Fruit fly (Drosophila melanogaster) whole organism, embryonic: ENCODE data around the gene lilli.

Experiments used
- Atf-2 ChIP-seq: fragments of 200-800 bp; sonication (Bioruptor generic); optimal IDR thresholded peaks from 2 replicates; lab custom pipeline; 2016; ENCODE audit warnings: missing biosample characterization, missing genetic modification characterization
- Atf6 ChIP-seq: fragments of 200-800 bp; sonication (Bioruptor generic); IDR thresholded peaks from 2 replicates; pipeline ENCODE4 v1.3.6; 2022; ENCODE audit warnings: missing biosample characterization, missing genetic modification characterization
- BtbVII ChIP-seq: fragments of 200-800 bp; sonication (Bioruptor generic); optimal IDR thresholded peaks from 3 replicates; lab custom pipeline; 2017; ENCODE audit warnings: missing biosample characterization, mild to moderate bottlenecking, missing genetic modification characterization
- CG13624 ChIP-seq: fragments of 200-800 bp; sonication (Bioruptor generic); optimal IDR thresholded peaks from 2 replicates; lab custom pipeline; 2016; ENCODE audit warnings: missing biosample characterization, missing genetic modification characterization
- CG14860 ChIP-seq: fragments of 200-800 bp; sonication (Bioruptor generic); IDR thresholded peaks from 3 replicates; pipeline ENCODE4 v1.3.6; 2022; ENCODE audit warnings: missing biosample characterization, missing genetic modification characterization; ENCODE audit not compliant: partially characterized antibody
- CG18476 ChIP-seq: fragments of 200-800 bp; sonication (Bioruptor generic); optimal IDR thresholded peaks from 2 replicates; lab custom pipeline; 2016; ENCODE audit warnings: missing biosample characterization, mild to moderate bottlenecking, missing genetic modification characterization
- CG3163 ChIP-seq: fragments of 200-800 bp; sonication (Bioruptor generic); optimal IDR thresholded peaks from 3 replicates; lab custom pipeline; 2016; ENCODE audit warnings: missing biosample characterization, missing genetic modification characterization
- CG32767 ChIP-seq: fragments of 200-800 bp; sonication (Bioruptor generic); IDR thresholded peaks from 2 replicates; pipeline ENCODE4 v1.3.6; 2022; ENCODE audit warnings: missing biosample characterization, missing genetic modification characterization
- CG4404 ChIP-seq: fragments of 200-800 bp; sonication (Bioruptor generic); IDR thresholded peaks from 2 replicates; pipeline ENCODE4 v1.3.6; 2022; ENCODE audit warnings: missing biosample characterization, missing genetic modification characterization
- CG6272 ChIP-seq: fragments of 200-800 bp; sonication (Bioruptor generic); IDR thresholded peaks from 2 replicates; pipeline ENCODE4 v1.3.6; 2022; ENCODE audit warnings: missing biosample characterization, missing genetic modification characterization
- CG8281 ChIP-seq: fragments of 200-800 bp; sonication (Bioruptor generic); optimal IDR thresholded peaks from 2 replicates; lab custom pipeline; 2018; ENCODE audit warnings: missing biosample characterization, mild to moderate bottlenecking, missing genetic modification characterization, moderate library complexity
- CG9437 ChIP-seq: fragments of 200-800 bp; sonication (Bioruptor generic); optimal IDR thresholded peaks from 2 replicates; lab custom pipeline; 2018; ENCODE audit warnings: missing biosample characterization, mild to moderate bottlenecking, missing genetic modification characterization
- CG9797 ChIP-seq: fragments of 200-800 bp; sonication (Bioruptor generic); optimal IDR thresholded peaks from 3 replicates; lab custom pipeline; 2018; ENCODE audit warnings: missing biosample characterization, mild to moderate bottlenecking, missing genetic modification characterization
- CG9817 ChIP-seq: fragments of 200-800 bp; sonication (Bioruptor generic); optimal IDR thresholded peaks from 2 replicates; lab custom pipeline; 2018; ENCODE audit warnings: missing biosample characterization, mild to moderate bottlenecking, missing genetic modification characterization, moderate library complexity
- CHES-1-like ChIP-seq: fragments of 200-800 bp; sonication (Bioruptor generic); optimal IDR thresholded peaks from 2 replicates; lab custom pipeline; 2016; ENCODE audit warnings: missing biosample characterization, missing genetic modification characterization
- D19B ChIP-seq: fragments of 200-800 bp; sonication (Bioruptor generic); optimal IDR thresholded peaks from 2 replicates; lab custom pipeline; 2017; ENCODE audit warnings: missing biosample characterization, mild to moderate bottlenecking, missing genetic modification characterization
- Dip3 ChIP-seq: fragments of 200-800 bp; sonication (Bioruptor generic); optimal IDR thresholded peaks from 3 replicates; lab custom pipeline; 2016; ENCODE audit warnings: missing biosample characterization, missing genetic modification characterization
- Dref ChIP-seq: fragments of 200-800 bp; sonication (Bioruptor generic); IDR thresholded peaks from 2 replicates; pipeline ENCODE4 v1.3.6; 2022; ENCODE audit warnings: missing biosample characterization, missing genetic modification characterization
- E2f1 ChIP-seq: fragments of 200-800 bp; sonication (Bioruptor generic); IDR thresholded peaks from 2 replicates; pipeline ENCODE4 v1.3.6; 2022; ENCODE audit warnings: missing biosample characterization, missing genetic modification characterization
- Ets65A ChIP-seq: fragments of 200-800 bp; sonication (Bioruptor generic); peaks from one replicate; lab custom pipeline; 2016; ENCODE audit warnings: missing biosample characterization, missing genetic modification characterization
- Ets97D ChIP-seq: fragments of 200-800 bp; sonication (Bioruptor generic); optimal IDR thresholded peaks from 3 replicates; lab custom pipeline; 2016; ENCODE audit warnings: missing biosample characterization, missing genetic modification characterization
- Fer2 ChIP-seq: fragments of 200-800 bp; sonication (Bioruptor generic); optimal IDR thresholded peaks from 2 replicates; lab custom pipeline; 2018; ENCODE audit warnings: missing biosample characterization, mild to moderate bottlenecking, missing genetic modification characterization, moderate library complexity
- GATAe ChIP-seq: fragments of 200-800 bp; sonication (Bioruptor generic); conservative IDR thresholded peaks from 2 replicates; pipeline ENCODE4 v1.3.6; 2022; ENCODE audit warnings: missing biosample characterization, missing genetic modification characterization
- HLHmδ ChIP-seq: fragments of 200-800 bp; sonication (Bioruptor generic); optimal IDR thresholded peaks from 2 replicates; lab custom pipeline; 2018; ENCODE audit warnings: missing biosample characterization, mild to moderate bottlenecking, missing genetic modification characterization, moderate library complexity
- Hmr ChIP-seq: fragments of 200-800 bp; sonication (Bioruptor generic); optimal IDR thresholded peaks from 3 replicates; lab custom pipeline; 2017; ENCODE audit warnings: mild to moderate bottlenecking, missing biosample characterization, missing genetic modification reagents, missing genetic modification characterization
- Nf-YB ChIP-seq: fragments of 200-800 bp; sonication (Bioruptor generic); optimal IDR thresholded peaks from 3 replicates; lab custom pipeline; 2019; ENCODE audit warnings: missing biosample characterization, mild to moderate bottlenecking, missing genetic modification characterization, moderate library complexity
- Pdp1 ChIP-seq, 2 experiments: fragments of 200-800 bp; sonication (Bioruptor generic); optimal IDR thresholded peaks; 3 replicates each; lab custom pipeline; 2016; ENCODE audit warnings: missing biosample characterization in 2 of 2, missing genetic modification characterization in 2 of 2, mild to moderate bottlenecking in 1 of 2, moderate library complexity in 1 of 2
- Scr ChIP-seq: fragments of 200-800 bp; sonication (Bioruptor generic); IDR thresholded peaks from 2 replicates; pipeline ENCODE4 v1.3.6; 2022; ENCODE audit warnings: missing biosample characterization, missing genetic modification characterization; ENCODE audit not compliant: partially characterized antibody
- Sin3A ChIP-seq: fragments of >200 bp; optimal IDR thresholded peaks from 2 replicates; lab custom pipeline; 2018
- Six4 ChIP-seq: fragments of 200-800 bp; sonication (Bioruptor generic); optimal IDR thresholded peaks from 2 replicates; lab custom pipeline; 2016; ENCODE audit warnings: missing biosample characterization, missing genetic modification characterization
- Taf1 ChIP-seq: fragments of 200-800 bp; sonication (Bioruptor generic); IDR thresholded peaks from 2 replicates; pipeline ENCODE4 v1.3.6; 2022; ENCODE audit warnings: missing biosample characterization, missing genetic modification characterization
- Usf ChIP-seq: fragments of 200-800 bp; sonication (Bioruptor generic); optimal IDR thresholded peaks from 2 replicates; lab custom pipeline; 2017; ENCODE audit warnings: missing genotype, missing biosample characterization, missing genetic modification characterization
- ap ChIP-seq: fragments of 200-800 bp; sonication (Bioruptor generic); IDR thresholded peaks from 2 replicates; pipeline ENCODE4 v1.3.6; 2022; ENCODE audit warnings: missing biosample characterization, missing genetic modification characterization
- ase ChIP-seq: fragments of 200-800 bp; sonication (Bioruptor generic); IDR thresholded peaks from 3 replicates; pipeline ENCODE4 v1.3.6; 2022; ENCODE audit warnings: missing biosample characterization, missing genetic modification characterization
- btn ChIP-seq: fragments of 200-800 bp; sonication (Bioruptor generic); optimal IDR thresholded peaks from 2 replicates; lab custom pipeline; 2016; ENCODE audit warnings: missing biosample characterization, missing genetic modification characterization
- cas ChIP-seq: fragments of 200-800 bp; sonication (Bioruptor generic); IDR thresholded peaks from 2 replicates; pipeline ENCODE4 v1.3.6; 2022; ENCODE audit warnings: missing biosample characterization, missing genetic modification characterization
- chif ChIP-seq, 2 experiments: fragments of 200-800 bp; sonication (Bioruptor generic); optimal IDR thresholded peaks; 3 replicates each; lab custom pipeline; 2016; ENCODE audit warnings: missing biosample characterization in 2 of 2, missing genetic modification characterization in 2 of 2
- fu2 ChIP-seq: fragments of 200-800 bp; sonication (Bioruptor generic); optimal IDR thresholded peaks from 2 replicates; lab custom pipeline; 2016; ENCODE audit warnings: missing biosample characterization, missing genetic modification characterization
- gcm2 ChIP-seq: fragments of 200-800 bp; sonication (Bioruptor generic); optimal IDR thresholded peaks from 2 replicates; lab custom pipeline; 2016; ENCODE audit warnings: missing biosample characterization, missing genetic modification characterization
- gsb-n ChIP-seq: fragments of 200-800 bp; sonication (Bioruptor generic); optimal IDR thresholded peaks from 3 replicates; lab custom pipeline; 2018; ENCODE audit warnings: missing biosample characterization, mild to moderate bottlenecking, missing genetic modification characterization
- ind ChIP-seq: fragments of 200-800 bp; sonication (Bioruptor generic); optimal IDR thresholded peaks from 3 replicates; lab custom pipeline; 2016; ENCODE audit warnings: missing biosample characterization, missing genetic modification characterization
- nmo ChIP-seq: fragments of 200-800 bp; sonication (Bioruptor generic); optimal IDR thresholded peaks from 2 replicates; lab custom pipeline; 2018; ENCODE audit warnings: missing biosample characterization, mild to moderate bottlenecking, missing genetic modification characterization, moderate library complexity
- onecut ChIP-seq: fragments of 200-800 bp; sonication (Bioruptor generic); IDR thresholded peaks from 2 replicates; pipeline ENCODE4 v1.3.6; 2022; ENCODE audit warnings: missing biosample characterization, missing genetic modification characterization
- otp ChIP-seq: fragments of 200-800 bp; sonication (Bioruptor generic); IDR thresholded peaks from 3 replicates; pipeline ENCODE4, ENCODE4 v1.3.6; 2022; ENCODE audit warnings: missing biosample characterization, missing genetic modification characterization
- pho ChIP-seq: fragments of 200-800 bp; sonication (Bioruptor generic); optimal IDR thresholded peaks from 2 replicates; lab custom pipeline; 2016; ENCODE audit warnings: missing biosample characterization, missing genetic modification characterization
- sens ChIP-seq: fragments of 200-800 bp; sonication (Bioruptor generic); peaks from one replicate; lab custom pipeline; 2016; ENCODE audit warnings: missing biosample characterization, missing genetic modification characterization
- seq ChIP-seq: fragments of 200-800 bp; sonication (Bioruptor generic); IDR thresholded peaks from 2 replicates; pipeline ENCODE4 v1.3.6; 2022; ENCODE audit warnings: missing biosample characterization, missing genetic modification characterization
- shn ChIP-seq: fragments of 200-800 bp; sonication (Bioruptor generic); optimal IDR thresholded peaks from 3 replicates; lab custom pipeline; 2016; ENCODE audit warnings: missing biosample characterization, missing genetic modification characterization
- so ChIP-seq: fragments of 200-800 bp; sonication (Bioruptor generic); IDR thresholded peaks from 3 replicates; pipeline ENCODE4 v1.3.6; 2022; ENCODE audit warnings: missing biosample characterization, missing genetic modification characterization
- stwl ChIP-seq: fragments of 200-800 bp; sonication (Bioruptor generic); optimal IDR thresholded peaks from 3 replicates; lab custom pipeline; 2018; ENCODE audit warnings: missing biosample characterization, mild to moderate bottlenecking, missing genetic modification characterization, moderate library complexity
- tx ChIP-seq: fragments of 200-800 bp; sonication (Bioruptor generic); optimal IDR thresholded peaks from 2 replicates; lab custom pipeline; 2016; ENCODE audit warnings: missing biosample characterization, missing genetic modification characterization
- zfh1 ChIP-seq: fragments of 200-800 bp; sonication (Bioruptor generic); IDR thresholded peaks from 3 replicates; pipeline ENCODE4 v1.3.6; 2022; ENCODE audit warnings: missing biosample characterization, missing genetic modification characterization

The lilli gene

DNA sequence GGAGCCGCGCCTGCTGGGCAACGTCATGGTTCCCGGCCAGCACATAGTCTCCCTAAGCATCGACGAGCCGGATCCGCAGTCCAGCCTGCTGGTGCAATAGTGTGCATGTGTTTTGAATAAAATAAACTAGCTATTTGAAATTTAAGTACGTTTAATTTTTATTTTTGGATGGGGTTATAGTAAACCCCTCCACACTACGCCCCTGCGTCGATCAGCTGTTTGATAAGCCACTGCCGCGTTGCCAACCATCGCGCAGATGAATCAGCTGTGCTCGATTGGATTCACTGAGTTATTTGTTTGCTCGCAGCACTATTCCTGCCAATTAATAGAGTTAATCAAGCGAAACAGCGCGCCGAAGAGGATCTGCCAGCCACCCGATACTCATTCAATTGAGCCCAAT, 6.9 kb upstream of the lilli start, which contains the start of gene RabGGTb (continued):
- TF ChIP-seq ap (GFP tag; lab: Robert Waterston, UW) (0 out of 2 replicates have a peak, but pooled peaks have one; percentile 49), btn (no peak), fu2 (GFP tag; lab: Kevin White, UChicago) (peak; percentile 43), Dref (GFP tag; lab: Robert Waterston, UW) (peak; percentile 41), Hmr (GFP tag; lab: Kevin White, UChicago) (peak; percentile 50), pho (GFP tag; lab: Kevin White, UChicago) (peak; percentile 57), so (GFP tag; lab: Robert Waterston, UW) (peak; percentile 77; the same call in 2 of the 3 replicates), CG32767 (peak; percentile 38; the same call in 1 of the 2 replicates), zfh1 (GFP tag; lab: Robert Waterston, UW) (peak; percentile 82; the same call in 2 of the 3 replicates), E2f1 (GFP tag; lab: Robert Waterston, UW) (peak; percentile 63), gcm2 (GFP tag; lab: Kevin White, UChicago) (peak; percentile 39), Ets65A (GFP tag; lab: Kevin White, UChicago) (peak; percentile 77), CG9817 (tag; lab: Kevin White, UChicago) (peak; percentile 27), Atf-2 (peak; percentile 51), CG6272 (GFP tag; lab: Robert Waterston, UW) (peak; percentile 49), CG18476 (GFP tag; lab: Kevin White, UChicago) (peak; percentile 5), seq (GFP tag; lab: Robert Waterston, UW) (peak; percentile 81), Fer2 (tag; lab: Kevin White, UChicago) (no peak), Six4 (GFP tag; lab: Kevin White, UChicago) (no peak), CG3163 (GFP tag; lab: Kevin White, UChicago) (peak; percentile 20), CG9437 (no peak), sens (GFP tag; lab: Kevin White, UChicago) (peak; percentile 88), CG13624 (peak; percentile 68), gsb-n (tag; lab: Kevin White, UChicago) (peak; percentile 52), Atf6 (peak; percentile 82), ase (peak; percentile 67; the same call in 2 of the 3 replicates), Nf-YB (no peak), CG9797 (GFP tag; lab: Kevin White, UChicago) (peak; percentile 29), Taf1 (GFP tag; lab: Robert Waterston, UW) (peak; percentile 66), D19B (GFP tag; lab: Kevin White, UChicago) (no peak), CHES-1-like (GFP tag; lab: Kevin White, UChicago) (peak; percentile 50), stwl (tag; lab: Kevin White, UChicago) (no peak), otp (GFP tag; lab: Robert Waterston, UW) (peak; percentile 73; the same call in 2 of the 3 replicates), Ets97D (GFP tag; lab: Kevin White, UChicago) (peak; percentile 11), Scr (0 out of 2 replicates have a peak, but pooled peaks have one; percentile 10), shn (GFP tag; lab: Kevin White, UChicago) (peak; percentile 59), GATAe (GFP tag; lab: Robert Waterston, UW) (peak; percentile 75), CG8281 (tag; lab: Kevin White, UChicago) (no peak), tx (GFP tag; lab: Kevin White, UChicago) (peak; percentile 36), onecut (GFP tag; lab: Robert Waterston, UW) (peak; percentile 59), Usf (GFP tag; lab: Kevin White, UChicago) (no peak), HLHmδ (GFP tag; lab: Kevin White, UChicago) (no peak), BtbVII (GFP tag; lab: Kevin White, UChicago) (peak; percentile 27), CG4404 (GFP tag; lab: Robert Waterston, UW) (peak; percentile 59; the same call in 1 of the 2 replicates), ind (peak; percentile 38), Sin3A (lab: Kevin White, UChicago) (peak; percentile 28), chif (GFP tag; optimal IDR thresholded peaks at IDR 0.05; lab: Kevin White, UChicago) (peak in 1 of 2 experiments; percentile 50), Pdp1 (GFP tag; optimal IDR thresholded peaks at IDR 0.05; lab: Kevin White, UChicago) (peak; percentile 50 to 59), nmo (GFP tag; lab: Kevin White, UChicago) (peak; percentile 30), CG14860 (GFP tag; lab: Robert Waterston, UW) (no peak), cas (GFP tag; lab: Robert Waterston, UW) (peak; percentile 57; the same call in 1 of the 2 replicates), Dip3 (GFP tag; lab: Kevin White, UChicago) (peak; percentile 39)
